Worm (Caenorhabditis elegans): ENCODE results near the gene B0547.2.

The B0547.2 gene

DNA sequence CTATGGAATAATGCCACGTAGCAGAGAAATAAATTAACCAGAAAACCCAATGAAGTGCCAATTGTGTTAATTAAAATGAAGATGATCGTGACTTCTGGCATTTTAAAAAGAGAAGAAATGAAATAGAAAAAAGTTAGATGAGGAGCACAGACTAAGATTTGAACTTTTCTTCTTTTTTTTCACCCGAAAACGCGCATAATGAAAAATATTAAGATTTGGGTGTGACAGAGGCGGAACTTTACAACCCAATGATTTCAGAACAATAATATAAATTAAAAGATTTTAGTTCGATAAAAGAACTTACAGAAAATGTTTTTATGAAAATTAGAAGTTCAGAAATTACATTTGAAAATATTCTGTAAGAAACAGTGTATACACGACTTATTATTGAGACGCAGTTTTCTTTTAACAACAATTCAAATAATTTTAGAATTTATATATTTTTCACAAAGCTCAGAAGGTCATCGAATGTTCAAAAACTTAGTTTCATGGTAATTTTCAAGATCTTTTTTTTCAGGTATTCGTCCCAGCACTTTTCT is at the start of gene B0547.2, which contains the start of gene srd-8:
Gene B0547.2 (plus strand): TSS at position 489 of the 539 bp plus-strand sequence.
Gene srd-8 (minus strand): TSS at position 101 of the 539 bp plus-strand sequence.
- no peak for TF ChIP-seq flt-1 (GFP tag; IDR thresholded peaks at IDR 0.05)

DNA sequence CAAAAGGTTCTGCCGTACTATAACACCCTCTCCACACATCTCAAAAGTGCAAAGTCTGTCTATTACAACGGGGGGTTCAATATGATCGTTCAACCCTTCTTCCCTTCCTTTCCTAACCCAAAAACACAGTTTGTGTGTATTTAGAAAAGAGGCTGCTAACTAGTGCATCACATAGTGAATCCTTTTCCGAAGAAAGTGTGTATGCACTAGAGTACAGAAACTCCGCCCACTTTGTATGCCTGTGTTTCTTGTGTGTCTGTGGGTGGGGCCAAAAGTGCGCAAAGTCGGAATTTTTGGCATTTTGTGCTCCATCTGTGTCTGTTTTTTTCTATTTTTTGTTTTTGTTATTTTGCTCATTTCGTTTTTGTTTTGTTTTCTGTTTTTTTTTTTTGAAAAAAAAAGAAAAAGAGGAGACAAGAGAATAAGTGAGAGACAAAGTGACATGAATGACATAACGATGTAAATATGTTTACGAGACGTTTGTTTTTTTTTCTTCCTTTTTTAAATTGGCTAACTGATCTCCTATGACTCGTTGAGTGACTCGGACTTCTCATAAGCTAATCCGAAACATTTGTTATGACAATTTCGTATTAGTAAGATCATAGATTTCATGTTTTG is 47.2 kb upstream of the B0547.2 start:
- no peak for TF ChIP-seq cog-1 (tag; optimal IDR thresholded peaks at IDR 0.05)
- TF ChIP-seq klf-2 (GFP tag; conservative IDR thresholded peaks at IDR 0.05) = no peak
- no peak for TF ChIP-seq ztf-29 (GFP tag; IDR thresholded peaks at IDR 0.05)
- TF ChIP-seq flt-1 (GFP tag; IDR thresholded peaks at IDR 0.05) = no peak

DNA sequence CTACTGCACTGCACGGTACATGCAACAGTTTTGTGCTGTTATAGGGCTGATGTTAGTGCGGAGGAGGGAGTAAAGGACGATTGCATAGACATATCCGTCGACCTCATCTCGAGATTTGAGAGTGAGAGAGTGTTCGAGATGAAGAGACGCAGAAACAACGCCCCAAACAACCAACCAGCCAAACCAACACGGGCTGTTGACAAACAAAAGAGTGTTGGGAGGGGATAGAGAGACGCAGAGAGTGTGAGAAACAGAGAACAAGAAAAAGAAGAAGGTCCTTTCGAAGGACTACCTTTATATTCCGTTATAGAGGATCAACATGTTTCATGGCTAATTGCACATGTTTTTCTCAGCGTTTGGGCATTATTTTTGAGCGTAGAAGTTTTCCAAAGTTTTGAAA is 45.5 kb upstream of the B0547.2 start:
- peak; percentile 54; the same call in 1 of the 2 replicates for TF ChIP-seq ztf-23 (GFP tag; IDR thresholded peaks at IDR 0.05)
- peak; percentile 87 for TF ChIP-seq cog-1 (tag; optimal IDR thresholded peaks at IDR 0.05)
- peak; percentile 60; the same call in 1 of the 2 replicates for TF ChIP-seq flt-1 (GFP tag; IDR thresholded peaks at IDR 0.05)
- no peak for TF ChIP-seq T22C8.4 (GFP tag; IDR thresholded peaks at IDR 0.05)
- no peak for TF ChIP-seq ref-1 (GFP tag; conservative IDR thresholded peaks at IDR 0.05)

DNA sequence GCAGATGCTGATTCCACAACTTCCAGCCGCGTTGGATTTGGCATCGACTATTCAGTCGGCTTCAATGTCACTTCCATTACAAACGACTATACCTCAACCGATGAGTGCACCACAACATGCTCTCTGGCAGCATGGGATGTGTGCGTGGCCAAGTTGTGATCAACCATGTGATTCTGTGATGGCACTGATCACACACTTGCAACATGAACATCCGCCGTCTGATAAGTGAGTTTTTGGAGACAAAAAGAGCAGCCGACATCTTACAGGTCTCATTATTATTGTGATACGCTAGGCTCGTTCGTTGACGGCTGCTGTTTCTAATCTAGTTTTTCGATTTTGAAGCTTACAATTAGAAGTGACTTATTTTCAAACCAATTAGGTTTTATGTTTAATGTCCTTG is 43.4 kb upstream of the B0547.2 start:
- TF ChIP-seq flt-1 (GFP tag; IDR thresholded peaks at IDR 0.05) (no peak), klf-2 (GFP tag; conservative IDR thresholded peaks at IDR 0.05) (no peak), ztf-23 (GFP tag; IDR thresholded peaks at IDR 0.05) (no peak), T22C8.4 (GFP tag; IDR thresholded peaks at IDR 0.05) (no peak)

DNA sequence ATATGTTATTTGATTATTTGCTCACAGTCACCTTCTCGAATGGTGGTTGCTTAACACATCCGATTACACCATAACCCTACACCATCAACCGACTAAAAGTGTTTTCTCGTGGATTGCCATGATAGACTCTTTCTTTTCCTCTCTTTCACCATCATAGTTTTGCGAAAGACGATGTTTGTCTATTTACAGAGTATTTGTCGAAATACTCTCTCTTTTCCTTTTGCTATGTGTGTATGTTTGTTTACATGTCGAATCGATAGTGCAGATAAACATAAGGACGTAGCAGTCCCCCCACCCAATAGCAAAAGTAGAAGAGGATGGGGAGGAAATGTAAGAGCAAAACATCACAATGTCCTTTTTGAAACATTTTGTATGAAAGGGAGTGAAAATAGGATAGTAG is 42.5 kb upstream of the B0547.2 start:
- TF ChIP-seq ztf-23 (GFP tag; IDR thresholded peaks at IDR 0.05) = no peak
- TF ChIP-seq ztf-29 (GFP tag; IDR thresholded peaks at IDR 0.05) = no peak
- no peak for TF ChIP-seq T22C8.4 (GFP tag; IDR thresholded peaks at IDR 0.05)
- TF ChIP-seq cog-1 (tag; optimal IDR thresholded peaks at IDR 0.05) = no peak
- TF ChIP-seq klf-2 (GFP tag; conservative IDR thresholded peaks at IDR 0.05) = no peak
- no peak for TF ChIP-seq med-1 (GFP tag; optimal IDR thresholded peaks at IDR 0.05; ENCODE audit: insufficient read depth)
- no peak for TF ChIP-seq flt-1 (GFP tag; IDR thresholded peaks at IDR 0.05)

DNA sequence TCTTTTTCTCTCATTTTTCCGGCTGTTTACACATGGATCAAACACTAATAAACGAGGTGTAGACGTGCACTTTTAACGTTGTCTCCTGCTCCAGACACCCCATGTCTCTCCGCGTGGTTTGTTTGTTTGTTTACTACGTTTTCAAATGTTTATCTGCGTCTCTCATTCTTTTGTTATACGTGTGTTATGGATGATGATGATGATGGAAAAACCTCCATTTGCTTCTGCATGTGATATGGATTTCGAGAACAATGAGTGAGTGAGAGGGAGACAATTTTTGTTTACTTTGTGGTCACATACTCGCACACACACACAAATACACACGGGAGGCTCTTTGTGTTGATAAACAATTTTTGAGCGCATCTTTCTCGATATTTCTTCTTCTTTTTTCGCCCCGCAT is 41.3 kb upstream of the B0547.2 start:
- peak; percentile 47 for TF ChIP-seq cog-1 (tag; optimal IDR thresholded peaks at IDR 0.05)
- no peak for TF ChIP-seq flt-1 (GFP tag; IDR thresholded peaks at IDR 0.05)
- TF ChIP-seq ztf-23 (GFP tag; IDR thresholded peaks at IDR 0.05) = no peak
- TF ChIP-seq ref-1 (GFP tag; conservative IDR thresholded peaks at IDR 0.05) = no peak
- no peak for TF ChIP-seq med-1 (GFP tag; optimal IDR thresholded peaks at IDR 0.05; ENCODE audit: insufficient read depth)

DNA sequence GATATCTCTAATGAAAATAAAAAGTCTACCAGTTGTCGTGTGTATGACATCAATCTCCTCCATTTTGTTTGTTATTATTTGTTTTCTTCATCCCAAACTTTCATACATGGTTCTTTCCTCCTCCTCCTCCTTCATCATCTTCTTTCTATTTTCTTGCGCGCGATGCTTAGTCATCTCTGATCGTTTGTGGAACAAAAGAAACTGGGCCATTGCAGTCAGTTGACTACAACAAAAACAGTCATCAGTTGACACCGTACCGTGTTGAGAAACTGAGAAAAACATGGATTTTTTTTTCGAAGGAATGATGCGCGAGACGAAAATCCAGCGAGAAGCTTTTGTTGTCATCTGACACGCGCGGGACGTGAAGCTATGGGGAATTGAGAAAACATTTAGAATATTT is 40.6 kb upstream of the B0547.2 start:
- TF ChIP-seq klf-2 (GFP tag; conservative IDR thresholded peaks at IDR 0.05) = no peak
- TF ChIP-seq T22C8.4 (GFP tag; IDR thresholded peaks at IDR 0.05) = no peak
- TF ChIP-seq med-1 (GFP tag; optimal IDR thresholded peaks at IDR 0.05; ENCODE audit: insufficient read depth) = no peak
- TF ChIP-seq tab-1 (GFP tag; IDR thresholded peaks at IDR 0.05) = no peak
- TF ChIP-seq flt-1 (GFP tag; IDR thresholded peaks at IDR 0.05) = no peak
- no peak for TF ChIP-seq ref-1 (GFP tag; conservative IDR thresholded peaks at IDR 0.05)
- TF ChIP-seq ztf-23 (GFP tag; IDR thresholded peaks at IDR 0.05) = no peak
- no peak for TF ChIP-seq cog-1 (tag; optimal IDR thresholded peaks at IDR 0.05)
- TF ChIP-seq ztf-29 (GFP tag; IDR thresholded peaks at IDR 0.05) = no peak

DNA sequence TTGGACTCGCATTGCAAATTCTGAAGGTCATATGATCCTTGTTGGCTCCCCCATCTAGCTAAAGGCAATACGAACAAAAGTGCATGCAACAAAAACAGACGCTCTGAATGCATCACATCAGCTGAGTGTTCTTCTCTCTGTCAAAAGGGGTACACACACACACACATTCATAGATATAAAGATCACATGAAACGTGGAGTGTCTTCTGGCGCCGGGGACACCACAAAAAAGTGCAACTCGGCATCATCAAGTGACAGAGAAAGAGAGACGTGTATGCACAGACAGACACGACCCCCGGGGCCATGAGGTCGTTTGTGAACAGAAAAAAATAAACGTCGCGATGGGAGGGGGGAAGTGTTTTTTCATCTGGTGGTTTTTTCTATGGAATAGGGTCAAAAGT is 38.5 kb upstream of the B0547.2 start:
- TF ChIP-seq flt-1 (GFP tag; IDR thresholded peaks at IDR 0.05) (no peak), ztf-29 (GFP tag; IDR thresholded peaks at IDR 0.05) (no peak)

DNA sequence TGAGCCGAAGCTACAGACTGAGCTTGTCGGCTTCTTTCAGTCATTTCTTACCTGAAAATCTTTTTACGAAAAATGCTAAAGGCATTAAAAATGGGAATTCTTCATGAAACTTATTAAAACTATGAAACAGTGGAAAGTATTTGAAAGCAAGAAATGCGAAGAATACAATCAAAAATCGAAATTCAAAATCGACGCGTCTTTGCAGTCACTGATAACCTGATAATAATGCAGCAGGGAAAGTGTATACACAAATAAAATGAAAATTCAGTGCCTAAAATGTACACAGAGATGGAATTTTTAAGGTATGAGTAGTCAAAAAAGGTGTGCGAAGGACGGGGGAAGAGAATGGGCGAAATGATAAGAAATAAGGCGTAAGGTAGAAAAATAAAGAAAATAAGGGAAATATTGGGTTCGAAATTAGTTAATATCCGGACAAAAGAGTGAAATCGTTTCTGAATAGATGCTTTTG is 31.2 kb upstream of the B0547.2 start, which contains the start of gene C39H7.4:
Gene C39H7.4 (minus strand): TSS at position 51 of the 469 bp plus-strand sequence.
- no peak for TF ChIP-seq ztf-29 (GFP tag; IDR thresholded peaks at IDR 0.05)
- no peak for TF ChIP-seq cog-1 (tag; optimal IDR thresholded peaks at IDR 0.05)
- TF ChIP-seq ztf-23 (GFP tag; IDR thresholded peaks at IDR 0.05) = no peak
- no peak for TF ChIP-seq klf-2 (GFP tag; conservative IDR thresholded peaks at IDR 0.05)
- TF ChIP-seq flt-1 (GFP tag; IDR thresholded peaks at IDR 0.05) = no peak

DNA sequence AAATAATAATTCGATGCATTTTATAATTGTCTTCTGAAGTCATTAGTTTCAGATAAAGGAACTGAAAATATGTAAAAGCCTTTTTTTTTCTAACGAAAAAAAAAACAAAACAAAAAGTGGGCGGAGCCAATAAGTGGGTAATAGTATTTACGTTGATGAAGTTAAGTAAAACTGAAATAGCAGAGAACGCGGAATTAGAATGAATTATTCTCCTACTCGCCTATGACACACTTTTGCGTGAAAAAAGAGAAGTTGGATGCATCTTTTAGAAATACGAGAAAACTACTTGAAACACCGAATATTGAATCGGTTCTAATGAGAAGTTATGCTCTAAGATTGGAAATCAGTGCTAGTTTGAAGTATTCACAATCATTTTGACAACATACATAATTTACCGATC is 26.2 kb upstream of the B0547.2 start, which contains the start of gene srsx-16:
Gene srsx-16 (minus strand): TSS at position 101 of the 400 bp plus-strand sequence.
- TF ChIP-seq cog-1 (tag; optimal IDR thresholded peaks at IDR 0.05) (no peak), ztf-23 (GFP tag; IDR thresholded peaks at IDR 0.05) (no peak), T22C8.4 (GFP tag; IDR thresholded peaks at IDR 0.05) (no peak), tab-1 (GFP tag; IDR thresholded peaks at IDR 0.05) (no peak)

DNA sequence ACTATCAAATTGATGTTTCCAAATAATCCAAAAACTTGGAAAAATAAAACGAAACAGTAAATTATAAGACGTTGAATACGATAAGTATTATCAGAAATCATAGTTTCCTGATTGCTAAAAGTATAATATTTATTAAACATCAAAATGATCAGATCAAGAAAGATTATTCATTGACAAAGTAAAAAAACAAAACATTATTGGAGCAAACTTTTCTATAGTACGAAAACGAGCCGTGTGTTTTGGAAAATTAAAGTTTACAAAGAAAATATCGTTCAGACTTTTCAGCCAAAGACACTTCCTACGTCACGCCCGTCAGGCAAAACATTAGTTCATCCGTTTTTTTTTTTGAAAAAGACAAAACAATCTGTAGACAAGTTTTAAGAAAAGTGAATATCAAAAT is 22.1 kb upstream of the B0547.2 start, which contains the start of gene srsx-15:
Gene srsx-15 (minus strand): TSS at position 101 of the 400 bp plus-strand sequence.
- no peak for TF ChIP-seq ref-1 (GFP tag; conservative IDR thresholded peaks at IDR 0.05)
- TF ChIP-seq cog-1 (tag; optimal IDR thresholded peaks at IDR 0.05) = no peak
- TF ChIP-seq tab-1 (GFP tag; IDR thresholded peaks at IDR 0.05) = no peak
- no peak for TF ChIP-seq ztf-29 (GFP tag; IDR thresholded peaks at IDR 0.05)
- no peak for TF ChIP-seq T22C8.4 (GFP tag; IDR thresholded peaks at IDR 0.05)
- no peak for TF ChIP-seq klf-2 (GFP tag; conservative IDR thresholded peaks at IDR 0.05)
- TF ChIP-seq med-1 (GFP tag; optimal IDR thresholded peaks at IDR 0.05; ENCODE audit: insufficient read depth) = no peak
- no peak for TF ChIP-seq ztf-23 (GFP tag; IDR thresholded peaks at IDR 0.05)
- TF ChIP-seq flt-1 (GFP tag; IDR thresholded peaks at IDR 0.05) = no peak

Data from whole organism, midembryonic.